Fruit fly (Drosophila melanogaster) Kc167 (cell line): ENCODE results near the gene ohgt.

Source experiments
- Myc ChIP-seq: fragments of >200 bp; optimal IDR thresholded peaks from 2 replicates; lab custom pipeline; 2017; ENCODE audit warnings: missing external identifiers
- Sin3A ChIP-seq: fragments of >200 bp; optimal IDR thresholded peaks from 2 replicates; lab custom pipeline; 2018; ENCODE audit warnings: missing external identifiers
- h ChIP-seq: fragments of >200 bp; optimal IDR thresholded peaks from 3 replicates; lab custom pipeline; 2018; ENCODE audit warnings: missing external identifiers
- psq ChIP-seq: fragments of >200 bp; optimal IDR thresholded peaks from 2 replicates; lab custom pipeline; 2017; ENCODE audit warnings: missing external identifiers
- ttk ChIP-seq: sonication (Bioruptor generic); optimal IDR thresholded peaks from 2 replicates; lab custom pipeline; 2017; ENCODE audit warnings: missing external identifiers

dm6 chr3R:10079267-10079987, 30.4 kb downstream of the ohgt start:
- TF ChIP-seq psq (lab: Kevin White, UChicago) (no peak), h (lab: Kevin White, UChicago) (no peak), ttk (lab: Kevin White, UChicago) (no peak), Myc (lab: Kevin White, UChicago) (no peak), Sin3A (lab: Kevin White, UChicago) (no peak)
